Fruit fly (Drosophila melanogaster) S2 (cell line): Measurements from ENCODE around the gene CG13992.

Source experiments
- CG8478 ChIP-seq: fragments of >200 bp; optimal IDR thresholded peaks from 2 replicates; lab custom pipeline; 2018
- CTCF ChIP-seq, 2 experiments: fragments of >200 bp; optimal IDR thresholded peaks; 2 replicates each; lab custom pipeline; 2018

The CG13992 gene

dm6 chr2L:5972588-5973236 lies 5.2 kb upstream of the CG13992 start:
- TF ChIP-seq CTCF (optimal IDR thresholded peaks at IDR 0.05; lab: Kevin White, UChicago) (no peak), CG8478 (no peak)

dm6 chr2L:5972005-5972404 lies 4.5 kb upstream of the CG13992 start:
- no peak for TF ChIP-seq CG8478
- no peak for TF ChIP-seq CTCF (optimal IDR thresholded peaks at IDR 0.05; lab: Kevin White, UChicago)

- TF ChIP-seq CG8478 (no peak), CTCF (optimal IDR thresholded peaks at IDR 0.05; lab: Kevin White, UChicago) (no peak)
Observed at dm6 chr2L:5971093-5971808, 3.7 kb upstream of the CG13992 start.

- TF ChIP-seq CG8478 (no peak), CTCF (optimal IDR thresholded peaks at IDR 0.05; lab: Kevin White, UChicago) (no peak)
Observed at dm6 chr2L:5969559-5969958, 2.0 kb upstream of the CG13992 start, which contains the start of gene Ucp4B. Gene Ucp4B (plus strand): TSS chr2L:5969859.

- no peak for TF ChIP-seq CG8478
- TF ChIP-seq CTCF (optimal IDR thresholded peaks at IDR 0.05; lab: Kevin White, UChicago) = no peak
Observed at dm6 chr2L:5964851-5965250, 2.7 kb downstream of the CG13992 start, which contains the start of gene psd. Gene psd (minus strand): TSS chr2L:5964951.

- TF ChIP-seq CG8478 (no peak), CTCF (optimal IDR thresholded peaks at IDR 0.05; lab: Kevin White, UChicago) (no peak)
Observed at dm6 chr2L:5964211-5964610, 3.3 kb downstream of the CG13992 start.

dm6 chr2L:5963251-5963650 lies 4.3 kb downstream of the CG13992 start:
- TF ChIP-seq CG8478 = no peak
- no peak for TF ChIP-seq CTCF (optimal IDR thresholded peaks at IDR 0.05; lab: Kevin White, UChicago)

- no peak for TF ChIP-seq CTCF (optimal IDR thresholded peaks at IDR 0.05; lab: Kevin White, UChicago)
Observed at dm6 chr2L:5961169-5961918, 6.2 kb downstream of the CG13992 start.

- TF ChIP-seq CTCF (optimal IDR thresholded peaks at IDR 0.05; lab: Kevin White, UChicago) (no peak), CG8478 (no peak)
Observed at dm6 chr2L:5959863-5960658, 7.5 kb downstream of the CG13992 start, which contains the start of gene Vm26Aa. Gene Vm26Aa (minus strand): TSS chr2L:5960340.

- TF ChIP-seq CTCF (optimal IDR thresholded peaks at IDR 0.05; lab: Kevin White, UChicago) (no peak), CG8478 (no peak)
Observed at dm6 chr2L:5958581-5959177, 8.9 kb downstream of the CG13992 start, which contains the start of gene Vm26Ac. Gene Vm26Ac (minus strand): TSS chr2L:5958631.

- no peak for TF ChIP-seq CTCF (optimal IDR thresholded peaks at IDR 0.05; lab: Kevin White, UChicago)
Observed at dm6 chr2L:5956706-5957105, 10.8 kb downstream of the CG13992 start, which contains the start of the genes CG13998 and Vm26Ab. Gene CG13998 (minus strand): TSS chr2L:5956819. Gene Vm26Ab (plus strand): TSS chr2L:5957004.

dm6 chr2L:5956153-5956552 lies 11.4 kb downstream of the CG13992 start, which contains the start of gene CG13999:
Gene CG13999 (minus strand): TSS chr2L:5956466.
- TF ChIP-seq CTCF (optimal IDR thresholded peaks at IDR 0.05; lab: Kevin White, UChicago) (no peak), CG8478 (no peak)

- no peak for TF ChIP-seq CG8478
- TF ChIP-seq CTCF (optimal IDR thresholded peaks at IDR 0.05; lab: Kevin White, UChicago) = peak; percentile 60 to 81
Observed at dm6 chr2L:5948775-5949526, 18.6 kb downstream of the CG13992 start, which contains the start of gene CG9044. Gene CG9044 (plus strand): TSS chr2L:5949450.

dm6 chr2L:5947504-5947903 lies 20.0 kb downstream of the CG13992 start:
- TF ChIP-seq CTCF (optimal IDR thresholded peaks at IDR 0.05; lab: Kevin White, UChicago) = no peak
- no peak for TF ChIP-seq CG8478
